Worm (Caenorhabditis elegans) whole organism, L2 larva: Measurements from ENCODE around the gene M57.2.
A peak's percentile ranks its signal among the peaks of the same experiment; 100 is the strongest.

Experiments
- C34F6.9 ChIP-seq: fragments of 150-350 bp; optimal IDR thresholded peaks from 2 replicates; lab custom pipeline; 2014; ENCODE audit warnings: missing biosample characterization, missing genetic modification characterization
- F13H6.1 ChIP-seq: sonication (generic microtip); optimal IDR thresholded peaks from 2 replicates; lab custom pipeline; 2016; ENCODE audit warnings: missing genetic modification characterization, missing compliant biosample characterization
- Y55F3AM.14 ChIP-seq: fragments of 200-800 bp; sonication (Bioruptor generic); optimal IDR thresholded peaks from 2 replicates; lab custom pipeline; 2018; ENCODE audit warnings: mild to moderate bottlenecking, missing genetic modification characterization, missing compliant biosample characterization
- ZK546.5 ChIP-seq: sonication (generic microtip); optimal IDR thresholded peaks from 2 replicates; lab custom pipeline; 2017; ENCODE audit warnings: missing biosample characterization, missing genetic modification characterization
- alr-1 ChIP-seq: fragments of 150-350 bp; optimal IDR thresholded peaks from 2 replicates; lab custom pipeline; 2014; ENCODE audit warnings: missing biosample characterization, missing genetic modification characterization
- ama-1 ChIP-seq: fragments of 150-350 bp; optimal IDR thresholded peaks from 2 replicates; lab custom pipeline; 2018; ENCODE audit warnings: inconsistent platforms
- ceh-16 ChIP-seq: fragments of 150-350 bp; optimal IDR thresholded peaks from 2 replicates; lab custom pipeline; 2014; ENCODE audit warnings: missing biosample characterization, missing genetic modification characterization
- ceh-82 ChIP-seq: fragments of 150-350 bp; optimal IDR thresholded peaks from 2 replicates; lab custom pipeline; 2014; ENCODE audit warnings: missing biosample characterization, missing genetic modification characterization
- crh-2 ChIP-seq: sonication (generic microtip); optimal IDR thresholded peaks from 2 replicates; lab custom pipeline; 2017; ENCODE audit warnings: missing biosample characterization, missing genetic modification characterization
- dmd-4 ChIP-seq: sonication (generic microtip); optimal IDR thresholded peaks from 2 replicates; lab custom pipeline; 2017; ENCODE audit warnings: missing biosample characterization, missing genetic modification characterization
- egl-27 ChIP-seq: sonication (generic microtip); optimal IDR thresholded peaks from 3 replicates; lab custom pipeline; 2017; ENCODE audit warnings: missing biosample characterization, missing genetic modification reagents, missing genetic modification characterization
- elt-1 ChIP-seq: fragments of 150-350 bp; optimal IDR thresholded peaks from 2 replicates; lab custom pipeline; 2014; ENCODE audit warnings: missing biosample characterization, missing genetic modification characterization
- elt-3 ChIP-seq: sonication (generic microtip); optimal IDR thresholded peaks from 2 replicates; lab custom pipeline; 2017; ENCODE audit warnings: missing biosample characterization, missing genetic modification characterization
- fos-1 ChIP-seq: fragments of 150-350 bp; optimal IDR thresholded peaks from 2 replicates; lab custom pipeline; 2014; ENCODE audit warnings: missing biosample characterization, missing genetic modification characterization
- gmeb-1 ChIP-seq: fragments of 150-350 bp; optimal IDR thresholded peaks from 2 replicates; lab custom pipeline; 2014; ENCODE audit warnings: missing biosample characterization, missing genetic modification characterization
- lin-11 ChIP-seq: fragments of 150-350 bp; sonication (generic microtip); optimal IDR thresholded peaks from 2 replicates; lab custom pipeline; 2014; ENCODE audit warnings: missing biosample characterization, missing genetic modification characterization, inconsistent platforms, mixed read lengths
- lin-39 ChIP-seq: fragments of 150-350 bp; optimal IDR thresholded peaks from 2 replicates; lab custom pipeline; 2014; ENCODE audit warnings: missing biosample characterization, missing genetic modification reagents, missing genetic modification characterization
- lsy-2 ChIP-seq, 2 experiments: fragments of 150-350 bp in 1 of 2; sonication (generic microtip) in 1 of 2; optimal IDR thresholded peaks; 2 replicates each; lab custom pipeline; 2014 to 2017; ENCODE audit warnings: missing biosample characterization in 2 of 2, missing genetic modification characterization in 2 of 2
- mbf-1 ChIP-seq: sonication (generic microtip); optimal IDR thresholded peaks from 2 replicates; lab custom pipeline; 2017; ENCODE audit warnings: missing biosample characterization, missing genetic modification characterization
- mdl-1 ChIP-seq, 2 experiments: fragments of 150-350 bp in 1 of 2; sonication (generic microtip) in 1 of 2; optimal IDR thresholded peaks; 2 replicates each; lab custom pipeline; 2017; ENCODE audit warnings: missing biosample characterization in 2 of 2, missing genetic modification characterization in 2 of 2
- nhr-12 ChIP-seq: fragments of 150-350 bp; optimal IDR thresholded peaks from 2 replicates; lab custom pipeline; 2014; ENCODE audit warnings: missing biosample characterization, missing genetic modification characterization
- nhr-129 ChIP-seq: fragments of 150-350 bp; optimal IDR thresholded peaks from 2 replicates; lab custom pipeline; 2014; ENCODE audit warnings: missing biosample characterization, missing genetic modification characterization
- nhr-21 ChIP-seq: fragments of 150-350 bp; optimal IDR thresholded peaks from 2 replicates; lab custom pipeline; 2014; ENCODE audit warnings: missing biosample characterization, missing genetic modification characterization
- nhr-23 ChIP-seq: fragments of 150-350 bp; optimal IDR thresholded peaks from 2 replicates; lab custom pipeline; 2014; ENCODE audit warnings: missing biosample characterization, missing genetic modification reagents, missing genetic modification characterization
- nhr-237 ChIP-seq: fragments of 150-350 bp; optimal IDR thresholded peaks from 2 replicates; lab custom pipeline; 2014; ENCODE audit warnings: missing biosample characterization, missing genetic modification characterization
- nhr-25 ChIP-seq: fragments of 150-350 bp; sonication (generic microtip); optimal IDR thresholded peaks from 3 replicates; lab custom pipeline; 2014; ENCODE audit warnings: missing biosample characterization, missing genetic modification characterization
- nhr-6 ChIP-seq: fragments of 150-350 bp; optimal IDR thresholded peaks from 2 replicates; lab custom pipeline; 2014; ENCODE audit warnings: missing biosample characterization, missing genetic modification characterization
- nhr-77 ChIP-seq: fragments of 150-350 bp; optimal IDR thresholded peaks from 2 replicates; lab custom pipeline; 2014; ENCODE audit warnings: missing biosample characterization, missing genetic modification characterization
- skn-1 ChIP-seq: sonication (generic microtip); optimal IDR thresholded peaks from 2 replicates; lab custom pipeline; 2017; ENCODE audit warnings: missing biosample characterization, missing genetic modification characterization
- sma-3 ChIP-seq: sonication (generic microtip); optimal IDR thresholded peaks from 2 replicates; lab custom pipeline; 2016; ENCODE audit warnings: missing genetic modification reagents, missing genetic modification characterization, missing compliant biosample characterization
- sma-9 ChIP-seq, 2 experiments: fragments of 150-350 bp in 1 of 2; sonication (generic microtip) in 1 of 2; optimal IDR thresholded peaks; 2 replicates each; lab custom pipeline; 2014 to 2016; ENCODE audit warnings: missing genetic modification characterization in 2 of 2, mild to moderate bottlenecking in 1 of 2, missing biosample characterization in 1 of 2, missing compliant biosample characterization in 1 of 2, missing genetic modification reagents in 1 of 2, moderate library complexity in 1 of 2
- snpc-4 ChIP-seq: fragments of 150-350 bp; optimal IDR thresholded peaks from 2 replicates; lab custom pipeline; 2014; ENCODE audit warnings: missing biosample characterization, missing genetic modification characterization
- unc-39 ChIP-seq: fragments of 150-350 bp; optimal IDR thresholded peaks from 2 replicates; lab custom pipeline; 2014; ENCODE audit warnings: missing biosample characterization, missing genetic modification characterization
- unc-55 ChIP-seq: fragments of 150-350 bp; sonication (generic microtip); optimal IDR thresholded peaks from 3 replicates; lab custom pipeline; 2014; ENCODE audit warnings: missing biosample characterization, missing genetic modification reagents, missing genetic modification characterization
- unc-62 ChIP-seq: fragments of 150-350 bp; optimal IDR thresholded peaks from 2 replicates; lab custom pipeline; 2014; ENCODE audit warnings: missing biosample characterization, missing genetic modification reagents, missing genetic modification characterization
- zag-1 ChIP-seq: fragments of 150-350 bp; optimal IDR thresholded peaks from 2 replicates; lab custom pipeline; 2014; ENCODE audit warnings: missing biosample characterization, missing genetic modification characterization
- ztf-11 ChIP-seq: sonication (generic microtip); optimal IDR thresholded peaks from 2 replicates; lab custom pipeline; 2017; ENCODE audit warnings: missing biosample characterization, missing genetic modification characterization
- ztf-4 ChIP-seq: fragments of 150-350 bp; optimal IDR thresholded peaks from 2 replicates; lab custom pipeline; 2014; ENCODE audit warnings: missing biosample characterization, missing genetic modification characterization

M57.2 gene

ce11 chrIV:3551777-3552462 lies 24.8 kb downstream of the M57.2 start:
- TF ChIP-seq nhr-6 (tag; lab: Kevin White, UChicago) (no peak), nhr-25 (tag; lab: Kevin White, UChicago) (no peak), nhr-129 (tag; lab: Kevin White, UChicago) (peak; percentile 56), lin-11 (tag; lab: Kevin White, UChicago) (peak; percentile 65), fos-1 (tag; lab: Kevin White, UChicago) (peak; percentile 32), snpc-4 (tag; lab: Kevin White, UChicago) (no peak), zag-1 (tag; lab: Kevin White, UChicago) (no peak), ztf-11 (tag; lab: Kevin White, UChicago) (no peak), elt-3 (tag; lab: Kevin White, UChicago) (no peak), sma-3 (GFP tag; lab: Kevin White, UChicago) (peak; percentile 64), alr-1 (tag; lab: Kevin White, UChicago) (no peak), mdl-1 (tag; optimal IDR thresholded peaks at IDR 0.05; lab: Kevin White, UChicago) (no peak), ama-1 (lab: Kevin White, UChicago) (no peak), Y55F3AM.14 (peak; percentile 35), elt-1 (tag; lab: Kevin White, UChicago) (no peak), nhr-12 (tag; lab: Kevin White, UChicago) (no peak), F13H6.1 (tag; lab: Kevin White, UChicago) (peak; percentile 61), ZK546.5 (tag; lab: Kevin White, UChicago) (no peak), skn-1 (tag; lab: Kevin White, UChicago) (no peak), nhr-23 (tag; lab: Kevin White, UChicago) (no peak), gmeb-1 (tag; lab: Kevin White, UChicago) (peak; percentile 65), crh-2 (tag; lab: Kevin White, UChicago) (peak; percentile 49), unc-62 (GFP tag; lab: Kevin White, UChicago) (no peak), nhr-21 (tag; lab: Kevin White, UChicago) (peak; percentile 33), nhr-237 (no peak), egl-27 (tag; lab: Kevin White, UChicago) (no peak), nhr-77 (no peak), sma-9 (GFP tag; optimal IDR thresholded peaks at IDR 0.05; lab: Kevin White, UChicago) (peak; percentile 67), sma-9 (tag; optimal IDR thresholded peaks at IDR 0.05; lab: Kevin White, UChicago) (no peak), ztf-4 (no peak), mbf-1 (tag; lab: Kevin White, UChicago) (no peak), ceh-82 (tag; lab: Kevin White, UChicago) (no peak), C34F6.9 (peak; percentile 37), unc-55 (peak; percentile 59), unc-39 (tag; lab: Kevin White, UChicago) (no peak), lin-39 (no peak), ceh-16 (tag; lab: Kevin White, UChicago) (no peak), lsy-2 (tag; optimal IDR thresholded peaks at IDR 0.05; lab: Kevin White, UChicago) (peak; percentile 15 to 46)

DNA sequence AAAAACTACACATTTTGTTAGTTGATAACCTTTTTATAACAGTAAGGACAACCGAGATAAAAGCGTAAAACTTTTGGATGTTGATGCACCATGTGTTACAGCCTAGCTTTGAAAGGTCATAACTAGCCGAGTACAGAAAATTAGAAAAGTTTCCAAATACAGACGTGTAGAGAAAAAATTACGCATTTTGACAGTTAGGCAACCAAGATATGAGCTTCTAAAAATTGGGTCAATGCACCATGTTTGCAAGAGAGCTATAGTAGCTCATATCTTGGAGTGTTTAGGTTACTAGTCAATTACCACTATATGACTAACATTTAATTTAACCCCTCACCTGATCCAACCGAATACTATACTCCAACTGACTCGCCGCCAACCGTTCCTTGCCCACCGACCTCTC lies 25.8 kb downstream of the M57.2 start:
- TF ChIP-seq unc-62 (GFP tag; lab: Kevin White, UChicago): no peak
- TF ChIP-seq nhr-25 (tag; lab: Kevin White, UChicago): no peak
- no peak for TF ChIP-seq nhr-237
- no peak for TF ChIP-seq alr-1 (tag; lab: Kevin White, UChicago)
- TF ChIP-seq C34F6.9: no peak
- no peak for TF ChIP-seq ceh-16 (tag; lab: Kevin White, UChicago)
- TF ChIP-seq crh-2 (tag; lab: Kevin White, UChicago): no peak
- TF ChIP-seq lin-11 (tag; lab: Kevin White, UChicago): no peak
- no peak for TF ChIP-seq nhr-12 (tag; lab: Kevin White, UChicago)
- no peak for TF ChIP-seq ceh-82 (tag; lab: Kevin White, UChicago)
- no peak for TF ChIP-seq fos-1 (tag; lab: Kevin White, UChicago)
- TF ChIP-seq skn-1 (tag; lab: Kevin White, UChicago): no peak
- no peak for TF ChIP-seq ztf-11 (tag; lab: Kevin White, UChicago)
- TF ChIP-seq unc-55: no peak

- no peak for TF ChIP-seq lin-39
- no peak for TF ChIP-seq C34F6.9
- TF ChIP-seq sma-3 (GFP tag; lab: Kevin White, UChicago): no peak
- no peak for TF ChIP-seq nhr-23 (tag; lab: Kevin White, UChicago)
- no peak for TF ChIP-seq ztf-11 (tag; lab: Kevin White, UChicago)
- no peak for TF ChIP-seq crh-2 (tag; lab: Kevin White, UChicago)
- TF ChIP-seq dmd-4: no peak
- no peak for TF ChIP-seq zag-1 (tag; lab: Kevin White, UChicago)
- TF ChIP-seq unc-62 (GFP tag; lab: Kevin White, UChicago): no peak
- no peak for TF ChIP-seq nhr-21 (tag; lab: Kevin White, UChicago)
- TF ChIP-seq, all 48 proteins: peak for 0
Observed at ce11 chrIV:3557331-3557730, 30.2 kb downstream of the M57.2 start, which contains the start of gene osm-9. TSS of gene osm-9 (minus strand) at chrIV:3557431.
